Worm (Caenorhabditis elegans): ENCODE data around the gene T02H6.9.
A peak's percentile ranks its signal among the peaks of the same experiment; 100 is the strongest.

The T02H6.9 gene

DNA sequence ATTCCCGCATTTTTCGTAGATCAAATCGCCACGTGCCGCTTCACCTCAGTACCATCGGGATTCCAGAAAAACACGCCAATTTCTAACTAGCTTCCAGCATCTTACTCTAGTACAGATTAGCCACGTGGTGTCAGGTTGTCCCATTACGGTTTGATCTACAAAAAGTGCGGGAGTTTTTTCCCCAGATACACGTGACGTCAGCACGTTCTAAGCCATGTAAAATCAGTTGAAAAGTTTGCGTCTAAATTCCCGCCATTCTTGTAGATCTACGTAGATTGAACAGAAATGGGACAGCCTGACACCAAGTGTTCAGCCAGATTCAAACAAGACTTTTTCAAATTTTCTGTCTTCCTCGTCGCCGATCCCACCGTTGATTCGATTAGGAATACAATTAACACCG lies at the start of gene T02H6.9:
Gene T02H6.9, plus strand, starts transcription at position 301 of the 400 bp plus-strand sequence.
- TF ChIP-seq ztf-11 (tag; optimal IDR thresholded peaks at IDR 0.05): no peak
- no peak for TF ChIP-seq Y55F3AM.14 (GFP tag; optimal IDR thresholded peaks at IDR 0.05)
- TF ChIP-seq nhr-129 (tag; optimal IDR thresholded peaks at IDR 0.05): no peak
- TF ChIP-seq sem-4 (tag; optimal IDR thresholded peaks at IDR 0.05): no peak
- no peak for TF ChIP-seq ztf-1 (GFP tag; conservative IDR thresholded peaks at IDR 0.05)
- TF ChIP-seq nhr-11 (tag; optimal IDR thresholded peaks at IDR 0.05): no peak
- no peak for TF ChIP-seq nhr-25 (tag; optimal IDR thresholded peaks at IDR 0.05)
- TF ChIP-seq mab-5 (tag; optimal IDR thresholded peaks at IDR 0.05): no peak
- no peak for TF ChIP-seq nhr-6 (tag; optimal IDR thresholded peaks at IDR 0.05)

DNA sequence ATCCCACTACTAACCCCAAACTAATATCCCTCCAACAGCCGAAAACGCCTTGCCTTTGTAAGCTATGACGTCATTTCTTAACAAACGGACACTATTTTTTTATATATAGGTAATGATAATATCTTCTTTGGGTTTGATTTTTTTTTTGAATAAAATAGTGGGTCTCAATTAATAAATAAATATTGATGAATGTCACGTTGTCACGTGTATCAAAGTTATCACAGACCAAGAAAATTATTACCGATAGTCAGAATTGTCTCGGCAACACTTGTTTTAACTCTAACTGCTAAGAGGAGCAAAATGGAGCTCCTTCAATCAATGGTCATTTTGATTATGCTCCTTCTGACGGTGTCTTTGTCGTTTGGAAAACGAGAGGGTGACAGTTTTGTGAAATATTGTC lies 44.7 kb upstream of the T02H6.9 start, which contains the start of gene T04B8.1:
Gene T04B8.1, plus strand, starts transcription at position 301 of the 400 bp plus-strand sequence.
- TF ChIP-seq fos-1 (tag; optimal IDR thresholded peaks at IDR 0.05) (no peak), nhr-25 (tag; optimal IDR thresholded peaks at IDR 0.05) (no peak), nhr-237 (tag; optimal IDR thresholded peaks at IDR 0.05) (no peak), nhr-10 (tag; optimal IDR thresholded peaks at IDR 0.05) (no peak), zag-1 (tag; optimal IDR thresholded peaks at IDR 0.05) (no peak), ztf-4 (tag; optimal IDR thresholded peaks at IDR 0.05) (no peak), unc-55 (GFP tag; optimal IDR thresholded peaks at IDR 0.05) (no peak), nhr-77 (tag; optimal IDR thresholded peaks at IDR 0.05) (no peak), mdl-1 (tag; optimal IDR thresholded peaks at IDR 0.05) (no peak), lin-39 (tag; optimal IDR thresholded peaks at IDR 0.05) (no peak), ZK546.5 (tag; optimal IDR thresholded peaks at IDR 0.05) (no peak)

DNA sequence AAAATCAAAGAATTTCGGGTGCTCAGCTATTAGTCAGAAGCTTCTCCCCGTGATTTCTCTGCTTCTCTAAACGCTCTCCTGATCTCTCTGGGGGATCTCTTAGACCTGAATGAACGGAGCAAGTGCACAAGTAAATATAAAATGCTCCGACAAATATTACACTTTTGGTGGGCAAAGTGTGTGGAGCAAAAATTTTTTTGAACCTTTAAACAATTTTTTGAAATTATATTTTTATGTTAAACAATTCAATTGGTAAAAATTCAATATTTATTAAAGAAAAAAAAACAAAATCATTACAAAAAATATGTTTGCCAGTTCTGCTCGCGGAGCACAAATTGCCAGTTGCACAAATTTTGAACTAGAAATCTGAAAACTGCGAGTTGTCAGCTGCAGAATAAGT lies 39.2 kb upstream of the T02H6.9 start, which contains the start of gene K07E8.6:
Gene K07E8.6, minus strand, starts transcription at position 101 of the 400 bp plus-strand sequence.
- TF ChIP-seq fos-1 (tag; optimal IDR thresholded peaks at IDR 0.05): no peak
- peak; percentile 12 for TF ChIP-seq C34F6.9 (tag; optimal IDR thresholded peaks at IDR 0.05)
- no peak for TF ChIP-seq skn-1 (tag; optimal IDR thresholded peaks at IDR 0.05)
- TF ChIP-seq ztf-1 (GFP tag; conservative IDR thresholded peaks at IDR 0.05): no peak
- no peak for TF ChIP-seq nhr-129 (tag; optimal IDR thresholded peaks at IDR 0.05)
- TF ChIP-seq nhr-12 (tag; optimal IDR thresholded peaks at IDR 0.05): no peak
- no peak for TF ChIP-seq ceh-16 (tag; optimal IDR thresholded peaks at IDR 0.05)
- no peak for TF ChIP-seq gmeb-1 (tag; optimal IDR thresholded peaks at IDR 0.05)

DNA sequence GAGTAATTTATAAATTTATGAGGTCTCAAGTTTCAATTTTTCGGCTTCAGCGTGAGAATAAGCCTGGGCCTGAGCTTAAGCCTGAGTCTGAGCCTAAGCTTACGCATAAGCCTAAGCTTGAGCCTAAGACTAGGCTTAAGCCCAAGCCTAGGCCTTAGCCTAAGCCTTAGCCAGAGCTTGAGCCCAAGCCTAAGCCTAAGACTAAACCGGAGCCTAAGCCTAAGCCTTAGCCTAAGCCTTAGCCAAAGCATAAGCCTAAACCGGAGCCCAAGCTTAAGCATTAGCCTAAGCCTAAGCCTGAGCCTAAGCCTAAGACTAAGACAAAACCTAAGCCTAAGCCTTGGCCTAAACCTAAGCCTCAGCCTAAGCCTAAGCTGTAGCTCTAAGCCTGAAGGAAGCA lies 34.9 kb upstream of the T02H6.9 start:
- TF ChIP-seq elt-3 (tag; optimal IDR thresholded peaks at IDR 0.05) (no peak), mab-5 (tag; optimal IDR thresholded peaks at IDR 0.05) (no peak), sma-3 (GFP tag; optimal IDR thresholded peaks at IDR 0.05) (no peak), unc-62 (GFP tag; optimal IDR thresholded peaks at IDR 0.05) (no peak), egl-27 (tag; optimal IDR thresholded peaks at IDR 0.05) (no peak), nhr-129 (tag; optimal IDR thresholded peaks at IDR 0.05) (no peak), nhr-237 (tag; optimal IDR thresholded peaks at IDR 0.05) (no peak), lsy-2 (tag; optimal IDR thresholded peaks at IDR 0.05) (no peak), sem-4 (tag; optimal IDR thresholded peaks at IDR 0.05) (no peak), gmeb-1 (tag; optimal IDR thresholded peaks at IDR 0.05) (no peak), nhr-6 (tag; optimal IDR thresholded peaks at IDR 0.05) (no peak), lin-11 (tag; optimal IDR thresholded peaks at IDR 0.05) (no peak), lin-39 (tag; optimal IDR thresholded peaks at IDR 0.05) (no peak), mbf-1 (tag; optimal IDR thresholded peaks at IDR 0.05) (no peak), ztf-1 (GFP tag; conservative IDR thresholded peaks at IDR 0.05) (no peak)

DNA sequence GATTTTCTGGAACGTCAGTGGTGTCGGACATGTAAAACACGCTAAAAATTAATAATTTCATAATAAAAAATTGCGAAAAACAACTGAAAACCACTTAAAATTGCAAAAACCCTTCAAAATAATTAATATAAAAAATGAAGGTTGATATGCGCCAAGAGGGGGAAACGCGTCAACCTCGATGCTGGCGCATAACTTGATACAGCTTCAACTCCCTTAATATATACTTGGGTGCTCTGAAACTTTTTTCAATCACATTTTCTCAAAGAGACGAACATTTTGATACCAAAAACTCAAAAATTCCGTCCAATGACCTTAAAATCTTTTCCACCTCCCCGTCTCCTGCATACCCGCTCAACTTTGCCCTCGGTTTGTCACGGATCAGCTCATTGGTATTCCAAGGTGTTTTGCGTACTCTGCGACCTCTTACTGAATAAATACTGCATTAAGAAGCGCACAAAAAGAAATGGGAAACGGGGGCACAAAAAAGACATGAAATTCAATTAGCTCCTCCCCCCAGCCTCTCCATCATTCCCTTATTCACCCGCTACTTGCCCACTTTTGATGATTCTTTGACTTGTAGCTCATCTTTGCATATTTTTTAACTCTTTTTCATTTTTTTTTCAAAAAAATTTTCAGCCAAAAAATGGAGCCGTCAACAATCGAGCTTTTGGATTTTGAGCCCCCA lies 28.2 kb upstream of the T02H6.9 start, which contains the start of the genes K07E8.7 and frpr-14:
Gene K07E8.7, minus strand, starts transcription at position 47 of the 685 bp plus-strand sequence.
Gene frpr-14, plus strand, starts transcription at position 635 of the 685 bp plus-strand sequence.
- no peak for TF ChIP-seq alr-1 (tag; optimal IDR thresholded peaks at IDR 0.05)
- TF ChIP-seq lsy-2 (tag; optimal IDR thresholded peaks at IDR 0.05): peak in 1 of 2 experiments; percentile 67
- TF ChIP-seq ama-1 (optimal IDR thresholded peaks at IDR 0.05): no peak
- TF ChIP-seq unc-62 (GFP tag; optimal IDR thresholded peaks at IDR 0.05): no peak
- no peak for TF ChIP-seq skn-1 (tag; optimal IDR thresholded peaks at IDR 0.05)
- peak; percentile 31 for TF ChIP-seq gmeb-1 (tag; optimal IDR thresholded peaks at IDR 0.05)
- no peak for TF ChIP-seq snpc-4 (tag; optimal IDR thresholded peaks at IDR 0.05)
- TF ChIP-seq lin-39 (tag; optimal IDR thresholded peaks at IDR 0.05): no peak
- peak; percentile 10 for TF ChIP-seq nhr-129 (tag; optimal IDR thresholded peaks at IDR 0.05)
- no peak for TF ChIP-seq F13H6.1 (tag; optimal IDR thresholded peaks at IDR 0.05)
- TF ChIP-seq egl-27 (tag; optimal IDR thresholded peaks at IDR 0.05): no peak
- no peak for TF ChIP-seq zag-1 (tag; optimal IDR thresholded peaks at IDR 0.05)
- no peak for TF ChIP-seq nhr-25 (tag; optimal IDR thresholded peaks at IDR 0.05)
- TF ChIP-seq aly-2 (tag; optimal IDR thresholded peaks at IDR 0.05): no peak
- no peak for TF ChIP-seq ceh-16 (tag; optimal IDR thresholded peaks at IDR 0.05)
- no peak for TF ChIP-seq nhr-21 (tag; optimal IDR thresholded peaks at IDR 0.05)
- TF ChIP-seq peb-1 (tag; optimal IDR thresholded peaks at IDR 0.05): no peak
- no peak for TF ChIP-seq ztf-1 (GFP tag; conservative IDR thresholded peaks at IDR 0.05)
- TF ChIP-seq nhr-77 (tag; optimal IDR thresholded peaks at IDR 0.05): no peak
- no peak for TF ChIP-seq dmd-4 (tag; optimal IDR thresholded peaks at IDR 0.05)
- TF ChIP-seq lin-13 (GFP tag; optimal IDR thresholded peaks at IDR 0.05): no peak
- no peak for TF ChIP-seq mab-5 (tag; optimal IDR thresholded peaks at IDR 0.05)
- no peak for TF ChIP-seq sma-3 (GFP tag; optimal IDR thresholded peaks at IDR 0.05)
- peak; percentile 7 for TF ChIP-seq fos-1 (tag; optimal IDR thresholded peaks at IDR 0.05)
- TF ChIP-seq nhr-10 (tag; optimal IDR thresholded peaks at IDR 0.05): no peak
- peak; percentile 58 for TF ChIP-seq unc-55 (GFP tag; optimal IDR thresholded peaks at IDR 0.05)
- no peak for TF ChIP-seq crh-2 (tag; optimal IDR thresholded peaks at IDR 0.05)
